Worm (Caenorhabditis elegans) whole organism, early embryonic: ENCODE results near the gene grl-10.

Experiments used
- B0310.2 ChIP-seq: sonication (generic microtip); optimal IDR thresholded peaks from 2 replicates; lab custom pipeline; 2016; ENCODE audit warnings: mild to moderate bottlenecking, missing genetic modification characterization, missing compliant biosample characterization
- F13C5.2 ChIP-seq: sonication (generic microtip); optimal IDR thresholded peaks from 2 replicates; lab custom pipeline; 2017; ENCODE audit warnings: mild to moderate bottlenecking, missing genetic modification characterization, inconsistent platforms, missing compliant biosample characterization
- aly-1 ChIP-seq: sonication (generic microtip); optimal IDR thresholded peaks from 2 replicates; lab custom pipeline; 2016; ENCODE audit warnings: missing genetic modification characterization, missing compliant biosample characterization
- ama-1 ChIP-seq: fragments of 150-350 bp; optimal IDR thresholded peaks from 2 replicates; lab custom pipeline; 2014
- ceh-13 ChIP-seq: fragments of 200-800 bp; sonication (Bioruptor generic); optimal IDR thresholded peaks from 2 replicates; lab custom pipeline; 2018; ENCODE audit warnings: mild to moderate bottlenecking, missing genetic modification characterization, missing compliant biosample characterization
- ceh-36 ChIP-seq: sonication (generic microtip); optimal IDR thresholded peaks from 2 replicates; lab custom pipeline; 2016; ENCODE audit warnings: missing genetic modification characterization, inconsistent platforms, missing compliant biosample characterization
- ets-7 ChIP-seq: sonication (generic microtip); optimal IDR thresholded peaks from 2 replicates; lab custom pipeline; 2016; ENCODE audit warnings: missing genotype, missing genetic modification characterization, missing compliant biosample characterization
- flt-1 ChIP-seq: fragments of 200-800 bp; sonication (Bioruptor generic); IDR thresholded peaks from 2 replicates; pipeline ENCODE4 v1.3.6; 2022; ENCODE audit warnings: missing genetic modification characterization, missing compliant biosample characterization
- hmbx-1 ChIP-seq: sonication (generic microtip); optimal IDR thresholded peaks from 2 replicates; lab custom pipeline; 2016; ENCODE audit warnings: mild to moderate bottlenecking, missing genetic modification characterization, missing compliant biosample characterization
- hmg-4 ChIP-seq: fragments of 200-800 bp; sonication (Bioruptor generic); optimal IDR thresholded peaks from 2 replicates; lab custom pipeline; 2018; ENCODE audit warnings: mild to moderate bottlenecking, missing genetic modification characterization, missing compliant biosample characterization
- hnd-1 ChIP-seq: sonication (generic microtip); optimal IDR thresholded peaks from 2 replicates; lab custom pipeline; 2016; ENCODE audit warnings: missing genetic modification characterization, missing compliant biosample characterization
- pes-1 ChIP-seq: fragments of 200-800 bp; sonication (Bioruptor generic); IDR thresholded peaks from 2 replicates; pipeline ENCODE4 v1.3.6; 2022; ENCODE audit warnings: missing genetic modification reagents, missing genetic modification characterization, missing compliant biosample characterization
- scrt-1 ChIP-seq: fragments of 200-800 bp; sonication (Bioruptor generic); IDR thresholded peaks from 2 replicates; pipeline ENCODE4 v1.3.6; 2022; ENCODE audit warnings: missing genetic modification characterization, missing compliant biosample characterization
- sea-1 ChIP-seq: fragments of 200-800 bp; sonication (Bioruptor generic); conservative IDR thresholded peaks from 2 replicates; pipeline ENCODE4 v1.3.6; 2022; ENCODE audit warnings: missing genetic modification characterization, missing compliant biosample characterization
- tbx-11 ChIP-seq: fragments of 200-800 bp; sonication (Bioruptor generic); IDR thresholded peaks from 2 replicates; pipeline ENCODE4 v1.3.6; 2022; ENCODE audit warnings: missing genetic modification characterization, missing compliant biosample characterization
- tbx-37 ChIP-seq: fragments of 200-800 bp; sonication (Bioruptor generic); conservative IDR thresholded peaks from 2 replicates; pipeline ENCODE4 v1.3.6; 2022; ENCODE audit warnings: missing genetic modification reagents, missing genetic modification characterization, missing compliant biosample characterization
- tra-4 ChIP-seq: sonication (generic microtip); optimal IDR thresholded peaks from 2 replicates; lab custom pipeline; 2017; ENCODE audit warnings: missing genetic modification characterization, missing compliant biosample characterization

grl-10 gene

DNA sequence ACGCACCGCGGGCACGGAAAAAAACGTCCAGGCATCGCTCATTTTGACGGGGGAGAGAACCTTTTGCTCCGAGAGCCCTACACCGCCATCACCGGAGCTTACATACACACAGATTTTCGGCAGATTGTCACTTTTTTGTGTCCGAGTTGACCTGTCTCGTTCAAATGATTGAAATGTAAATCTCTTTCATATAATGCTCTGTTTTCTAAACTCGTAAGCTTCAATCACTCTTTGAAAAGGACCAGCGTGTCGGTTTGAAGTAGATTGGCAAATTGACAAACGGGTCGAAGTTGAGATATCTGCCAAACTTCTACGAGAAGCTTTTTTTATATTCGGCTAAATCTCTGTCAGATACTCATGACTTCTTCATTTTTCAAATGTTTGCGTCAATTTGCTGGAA, 27.2 kb upstream of the grl-10 start:
- TF ChIP-seq ama-1 (lab: Kevin White, UChicago) (no peak), hmbx-1 (tag; lab: Kevin White, UChicago) (no peak), flt-1 (no peak), sea-1 (GFP tag; lab: Robert Waterston, UW) (no peak), F13C5.2 (no peak), ceh-13 (GFP tag; lab: Kevin White, UChicago) (no peak), tbx-11 (GFP tag; lab: Robert Waterston, UW) (no peak), aly-1 (tag; lab: Kevin White, UChicago) (no peak), scrt-1 (GFP tag; lab: Robert Waterston, UW) (no peak), tra-4 (no peak)

DNA sequence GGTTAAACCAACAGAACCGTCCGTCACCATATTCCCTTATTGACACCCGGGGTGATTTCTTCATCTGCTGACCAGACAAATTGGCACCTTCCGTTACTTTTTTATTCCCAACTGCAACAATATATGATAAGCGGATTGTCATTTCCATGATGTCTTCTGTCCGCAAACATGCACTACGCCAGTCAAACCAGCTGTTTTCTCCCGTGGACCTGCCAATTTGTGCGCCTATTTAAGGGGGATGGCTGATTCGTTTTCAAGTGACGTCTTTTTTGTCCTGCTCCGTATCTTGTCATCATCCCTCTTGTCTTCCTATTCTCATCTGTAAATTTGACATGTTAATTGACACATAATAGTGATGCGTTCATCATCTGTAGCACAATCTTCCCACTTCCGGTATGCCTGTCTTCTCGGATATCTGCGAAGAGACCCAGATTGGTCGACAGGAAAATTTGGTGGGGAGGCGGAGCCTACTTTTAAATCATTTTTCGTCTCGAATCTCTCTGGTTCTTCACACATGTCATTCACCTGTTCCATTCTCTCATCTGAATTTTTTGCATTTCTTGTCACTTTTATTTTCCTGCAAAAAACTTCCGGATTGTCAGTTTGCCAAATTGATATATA, 26.2 kb upstream of the grl-10 start:
- no peak for TF ChIP-seq ceh-13 (GFP tag; lab: Kevin White, UChicago)
- no peak for TF ChIP-seq hmg-4 (GFP tag; lab: Kevin White, UChicago)
- peak; percentile 88 for TF ChIP-seq ets-7 (tag; lab: Kevin White, UChicago)

DNA sequence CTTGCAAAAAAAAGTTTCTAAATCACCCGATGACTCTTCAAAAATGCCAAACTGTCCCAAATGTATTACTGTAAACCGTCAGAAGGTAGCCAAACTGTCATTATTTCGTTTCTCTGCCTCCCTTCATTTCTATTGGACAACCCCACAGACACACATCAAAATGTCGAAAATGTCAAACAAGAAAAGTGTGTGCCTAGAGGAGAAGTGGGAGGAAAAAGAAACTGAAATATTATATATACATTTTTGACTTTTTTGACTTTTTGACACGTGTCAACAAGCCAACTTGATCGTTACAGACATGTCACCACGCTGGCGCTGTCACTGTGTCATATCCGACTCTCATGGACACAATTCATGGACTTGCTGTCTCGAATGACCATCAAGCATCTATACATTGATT, 24.6 kb upstream of the grl-10 start:
- TF ChIP-seq B0310.2 (tag; lab: Kevin White, UChicago) = no peak
- no peak for TF ChIP-seq sea-1 (GFP tag; lab: Robert Waterston, UW)
- no peak for TF ChIP-seq pes-1 (GFP tag; lab: Robert Waterston, UW)
- TF ChIP-seq ceh-13 (GFP tag; lab: Kevin White, UChicago) = no peak
- no peak for TF ChIP-seq hmg-4 (GFP tag; lab: Kevin White, UChicago)
- no peak for TF ChIP-seq scrt-1 (GFP tag; lab: Robert Waterston, UW)
- no peak for TF ChIP-seq tbx-11 (GFP tag; lab: Robert Waterston, UW)
- no peak for TF ChIP-seq ets-7 (tag; lab: Kevin White, UChicago)
- TF ChIP-seq ceh-36 (tag; lab: Kevin White, UChicago) = no peak
- no peak for TF ChIP-seq tra-4
- no peak for TF ChIP-seq hnd-1
- no peak for TF ChIP-seq aly-1 (tag; lab: Kevin White, UChicago)

DNA sequence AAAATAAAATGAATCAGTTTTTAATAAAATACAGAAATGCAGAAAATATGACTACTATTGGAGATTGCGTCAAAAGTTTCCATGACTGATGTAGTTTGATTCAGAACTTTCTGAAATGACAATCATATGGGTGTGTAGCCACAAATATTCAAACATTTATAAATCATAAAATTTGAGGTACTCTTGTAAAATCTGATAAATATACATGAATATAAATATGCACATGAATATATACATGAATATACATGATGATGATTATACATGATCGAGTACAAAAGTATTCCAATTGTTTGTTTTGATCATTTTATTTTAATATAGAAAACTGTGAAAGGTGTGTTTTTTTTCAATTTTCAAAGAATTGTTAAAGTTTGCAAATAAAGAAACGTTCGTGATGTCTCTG, 19.8 kb upstream of the grl-10 start, which contains the start of gene T05B11.4:
T05B11.4 (minus strand) TSS at position 101 of the 400 bp plus-strand sequence.
- no peak for TF ChIP-seq hnd-1
- TF ChIP-seq pes-1 (GFP tag; lab: Robert Waterston, UW) = no peak
- no peak for TF ChIP-seq tbx-11 (GFP tag; lab: Robert Waterston, UW)
- TF ChIP-seq ets-7 (tag; lab: Kevin White, UChicago) = no peak
- TF ChIP-seq ama-1 (lab: Kevin White, UChicago) = no peak
- TF ChIP-seq tbx-37 (GFP tag; lab: Robert Waterston, UW) = no peak
- no peak for TF ChIP-seq flt-1
- TF ChIP-seq hmg-4 (GFP tag; lab: Kevin White, UChicago) = no peak
- no peak for TF ChIP-seq B0310.2 (tag; lab: Kevin White, UChicago)
- no peak for TF ChIP-seq aly-1 (tag; lab: Kevin White, UChicago)

- TF ChIP-seq flt-1 (no peak), ets-7 (tag; lab: Kevin White, UChicago) (no peak), hnd-1 (no peak), B0310.2 (tag; lab: Kevin White, UChicago) (no peak), tra-4 (no peak), sea-1 (GFP tag; lab: Robert Waterston, UW) (no peak)
Measured at ce11 chrV:7755991-7756390, 18.4 kb upstream of the grl-10 start.

ce11 chrV:7759270-7759669, 15.1 kb upstream of the grl-10 start:
- TF ChIP-seq flt-1 (no peak), ceh-36 (tag; lab: Kevin White, UChicago) (no peak), tbx-37 (GFP tag; lab: Robert Waterston, UW) (no peak), hnd-1 (no peak), tra-4 (no peak), ceh-13 (GFP tag; lab: Kevin White, UChicago) (no peak), sea-1 (GFP tag; lab: Robert Waterston, UW) (no peak), ama-1 (lab: Kevin White, UChicago) (no peak), F13C5.2 (no peak), tbx-11 (GFP tag; lab: Robert Waterston, UW) (no peak), pes-1 (GFP tag; lab: Robert Waterston, UW) (no peak), hmg-4 (GFP tag; lab: Kevin White, UChicago) (no peak), aly-1 (tag; lab: Kevin White, UChicago) (no peak), scrt-1 (GFP tag; lab: Robert Waterston, UW) (no peak), B0310.2 (tag; lab: Kevin White, UChicago) (no peak), hmbx-1 (tag; lab: Kevin White, UChicago) (no peak), ets-7 (tag; lab: Kevin White, UChicago) (no peak)

- TF ChIP-seq tbx-37 (GFP tag; lab: Robert Waterston, UW) = no peak
- no peak for TF ChIP-seq aly-1 (tag; lab: Kevin White, UChicago)
- TF ChIP-seq ama-1 (lab: Kevin White, UChicago) = no peak
- no peak for TF ChIP-seq hmbx-1 (tag; lab: Kevin White, UChicago)
- TF ChIP-seq flt-1 = no peak
- no peak for TF ChIP-seq tbx-11 (GFP tag; lab: Robert Waterston, UW)
- no peak for TF ChIP-seq F13C5.2
- no peak for TF ChIP-seq sea-1 (GFP tag; lab: Robert Waterston, UW)
- no peak for TF ChIP-seq pes-1 (GFP tag; lab: Robert Waterston, UW)
- TF ChIP-seq B0310.2 (tag; lab: Kevin White, UChicago) = no peak
- TF ChIP-seq hnd-1 = no peak
Measured at ce11 chrV:7760174-7760573, 14.2 kb upstream of the grl-10 start, which contains the start of gene hint-3. Gene hint-3, plus strand, starts transcription at chrV:7760474.

DNA sequence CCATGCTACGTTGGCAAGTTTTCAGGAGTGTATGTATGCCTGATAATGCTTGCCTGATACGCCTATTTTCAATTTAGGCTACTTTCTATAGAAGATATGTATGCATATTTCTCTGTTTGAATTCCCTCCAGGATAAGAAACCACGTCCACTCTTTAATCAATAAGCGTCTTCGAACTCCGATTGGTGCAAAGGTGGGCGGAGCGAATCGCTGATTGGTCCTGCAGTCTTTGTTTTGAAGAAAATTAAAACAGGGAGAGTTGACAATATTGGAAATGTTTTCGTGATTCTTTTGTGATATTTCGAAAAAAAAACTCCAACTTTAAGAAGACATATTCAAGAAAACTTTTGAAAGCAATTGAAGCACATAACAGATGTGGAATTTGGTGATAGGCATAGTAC, 12.4 kb upstream of the grl-10 start:
- TF ChIP-seq aly-1 (tag; lab: Kevin White, UChicago) (no peak), scrt-1 (GFP tag; lab: Robert Waterston, UW) (no peak), tbx-37 (GFP tag; lab: Robert Waterston, UW) (no peak), sea-1 (GFP tag; lab: Robert Waterston, UW) (no peak), flt-1 (no peak), ama-1 (lab: Kevin White, UChicago) (no peak), B0310.2 (tag; lab: Kevin White, UChicago) (no peak), F13C5.2 (no peak), pes-1 (GFP tag; lab: Robert Waterston, UW) (no peak), hmg-4 (GFP tag; lab: Kevin White, UChicago) (no peak), tra-4 (no peak), tbx-11 (GFP tag; lab: Robert Waterston, UW) (no peak), ets-7 (tag; lab: Kevin White, UChicago) (no peak)
